Worm (Caenorhabditis elegans): ENCODE measurements around the gene F19C6.4.

- TF ChIP-seq T22C8.4 (GFP tag; IDR thresholded peaks at IDR 0.05) (no peak), klf-2 (GFP tag; conservative IDR thresholded peaks at IDR 0.05) (no peak), tab-1 (GFP tag; IDR thresholded peaks at IDR 0.05) (no peak), flt-1 (GFP tag; IDR thresholded peaks at IDR 0.05) (no peak), ztf-29 (GFP tag; IDR thresholded peaks at IDR 0.05) (no peak)
Observed at ce11 chrX:10060475-10061011, 42.7 kb upstream of the F19C6.4 start, which contains the start of gene ZC373.3.

Measured in whole organism, midembryonic.